Fruit fly (Drosophila melanogaster) Kc167 (cell line): ENCODE results near the gene nrv2.

ENCODE experiments used
- h ChIP-seq: fragments of >200 bp; optimal IDR thresholded peaks from 3 replicates; lab custom pipeline; 2018; ENCODE audit warnings: missing external identifiers
- psq ChIP-seq: fragments of >200 bp; optimal IDR thresholded peaks from 2 replicates; lab custom pipeline; 2017; ENCODE audit warnings: missing external identifiers
- ttk ChIP-seq: sonication (Bioruptor generic); optimal IDR thresholded peaks from 2 replicates; lab custom pipeline; 2017; ENCODE audit warnings: missing external identifiers

dm6 chr2L:6799551-6799950 is 889 bp upstream of the nrv2 start:
- TF ChIP-seq h (lab: Kevin White, UChicago) (no peak), psq (lab: Kevin White, UChicago) (no peak), ttk (no peak)
